Worm (Caenorhabditis elegans): Measurements from ENCODE around the gene C09E7.7.

C09E7.7 gene

ce11 chrIII:6536945-6537568, 14.0 kb downstream of the C09E7.7 start, which contains the start of gene C09E7.4:
Gene C09E7.4, minus strand, starts transcription at chrIII:6536995.
- TF ChIP-seq nhr-12 (tag; optimal IDR thresholded peaks at IDR 0.05), result no peak
- TF ChIP-seq fos-1 (tag; optimal IDR thresholded peaks at IDR 0.05), result no peak
- no peak for TF ChIP-seq egl-27 (tag; optimal IDR thresholded peaks at IDR 0.05)
- peak in 2 of 3 experiments; percentile 22 to 40 for TF ChIP-seq dpl-1 (GFP tag; optimal IDR thresholded peaks at IDR 0.05)
- TF ChIP-seq mab-9 (GFP tag; IDR thresholded peaks at IDR 0.05), result no peak
- peak; percentile 0 for TF ChIP-seq blmp-1 (tag; optimal IDR thresholded peaks at IDR 0.05)
- peak in 1 of 2 experiments; percentile 3 for TF ChIP-seq efl-1 (optimal IDR thresholded peaks at IDR 0.05)
- TF ChIP-seq efl-1 (GFP tag; optimal IDR thresholded peaks at IDR 0.05 in 1 of 2), result no peak
- TF ChIP-seq Y116A8C.19 (tag; optimal IDR thresholded peaks at IDR 0.05; ENCODE audit: borderline replicate concordance), result no peak
- peak; percentile 34 for TF ChIP-seq rnt-1 (tag; optimal IDR thresholded peaks at IDR 0.05)
- no peak for TF ChIP-seq sup-37 (GFP tag; optimal IDR thresholded peaks at IDR 0.05)
- TF ChIP-seq C34B4.2 (tag; optimal IDR thresholded peaks at IDR 0.05), result no peak
- no peak for TF ChIP-seq zip-4 (GFP tag; optimal IDR thresholded peaks at IDR 0.05)
- no peak for TF ChIP-seq lin-13 (GFP tag; optimal IDR thresholded peaks at IDR 0.05)
- TF ChIP-seq mdl-1 (tag; optimal IDR thresholded peaks at IDR 0.05), result no peak
- peak in 1 of 2 experiments; percentile 14 for TF ChIP-seq lsy-2 (tag; optimal IDR thresholded peaks at IDR 0.05)
- TF ChIP-seq ztf-4 (tag; optimal IDR thresholded peaks at IDR 0.05), result no peak
- no peak for TF ChIP-seq ces-1 (GFP tag; optimal IDR thresholded peaks at IDR 0.05)
- TF ChIP-seq unc-130 (tag; optimal IDR thresholded peaks at IDR 0.05), result no peak
- TF ChIP-seq ceh-82 (tag; optimal IDR thresholded peaks at IDR 0.05), result peak in 1 of 3 experiments; percentile 28
- TF ChIP-seq aha-1 (tag; optimal IDR thresholded peaks at IDR 0.05), result no peak
- TF ChIP-seq xbp-1 (tag; optimal IDR thresholded peaks at IDR 0.05), result no peak
- TF ChIP-seq ceh-63 (GFP tag; optimal IDR thresholded peaks at IDR 0.05), result no peak
- no peak for TF ChIP-seq ets-5 (GFP tag; IDR thresholded peaks at IDR 0.05)
- no peak for TF ChIP-seq C16A3.4 (tag; optimal IDR thresholded peaks at IDR 0.05)
- peak; percentile 49 for TF ChIP-seq mep-1 (tag; optimal IDR thresholded peaks at IDR 0.05)
- no peak for TF ChIP-seq swsn-7 (tag; optimal IDR thresholded peaks at IDR 0.05)
- no peak for TF ChIP-seq F16B12.6 (tag; optimal IDR thresholded peaks at IDR 0.05)
- no peak for TF ChIP-seq pqm-1 (tag; optimal IDR thresholded peaks at IDR 0.05)
- TF ChIP-seq lin-39 (tag; optimal IDR thresholded peaks at IDR 0.05), result no peak
- no peak for TF ChIP-seq vab-15 (tag; optimal IDR thresholded peaks at IDR 0.05)
- TF ChIP-seq aly-2 (tag; optimal IDR thresholded peaks at IDR 0.05), result no peak
- no peak for TF ChIP-seq nhr-47 (tag; optimal IDR thresholded peaks at IDR 0.05)
- TF ChIP-seq nhr-20 (tag; optimal IDR thresholded peaks at IDR 0.05), result no peak
- no peak for TF ChIP-seq unc-62 (GFP tag; optimal IDR thresholded peaks at IDR 0.05)
- peak; percentile 55 for TF ChIP-seq lin-14 (GFP tag; optimal IDR thresholded peaks at IDR 0.05)
- no peak for TF ChIP-seq nhr-84 (tag; optimal IDR thresholded peaks at IDR 0.05)
- TF ChIP-seq fkh-8 (tag; optimal IDR thresholded peaks at IDR 0.05), result no peak
- peak in 1 of 2 experiments; percentile 28 for TF ChIP-seq lin-35 (GFP tag; optimal IDR thresholded peaks at IDR 0.05)
- TF ChIP-seq grh-1 (GFP tag; IDR thresholded peaks at IDR 0.05), result no peak
- no peak for TF ChIP-seq nhr-76 (tag; optimal IDR thresholded peaks at IDR 0.05)
- no peak for TF ChIP-seq unc-86 (tag; optimal IDR thresholded peaks at IDR 0.05)
- TF ChIP-seq egl-13 (tag; optimal IDR thresholded peaks at IDR 0.05), result no peak
- peak; percentile 46 for TF ChIP-seq snu-23 (GFP tag; optimal IDR thresholded peaks at IDR 0.05)
- TF ChIP-seq ceh-8 (GFP tag; optimal IDR thresholded peaks at IDR 0.05), result no peak
- TF ChIP-seq unc-98 (GFP tag; IDR thresholded peaks at IDR 0.05), result no peak
